Fruit fly (Drosophila melanogaster) whole organism, embryonic: ENCODE measurements around the gene TBC1d7.

Experiments
- CG10274 ChIP-seq: fragments of 200-800 bp; sonication (Bioruptor generic); optimal IDR thresholded peaks from 3 replicates; lab custom pipeline; 2017; ENCODE audit warnings: missing biosample characterization, mild to moderate bottlenecking, missing genetic modification characterization
- CG10565 ChIP-seq: fragments of 200-800 bp; sonication (Bioruptor generic); optimal IDR thresholded peaks from 3 replicates; lab custom pipeline; 2016; ENCODE audit warnings: missing biosample characterization, mild to moderate bottlenecking, missing genetic modification characterization
- CG10654 ChIP-seq: fragments of 200-800 bp; sonication (Bioruptor generic); optimal IDR thresholded peaks from 2 replicates; lab custom pipeline; 2016; ENCODE audit warnings: missing biosample characterization, missing genetic modification characterization
- CG11560 ChIP-seq: fragments of 200-800 bp; sonication (Bioruptor generic); IDR thresholded peaks from 3 replicates; pipeline ENCODE4 v1.3.6; 2022; ENCODE audit warnings: missing biosample characterization, missing genetic modification characterization
- CG12104 ChIP-seq: fragments of 200-800 bp; sonication (Bioruptor generic); optimal IDR thresholded peaks from 3 replicates; lab custom pipeline; 2016; ENCODE audit warnings: missing biosample characterization, missing genetic modification characterization
- CG13624 ChIP-seq: fragments of 200-800 bp; sonication (Bioruptor generic); optimal IDR thresholded peaks from 2 replicates; lab custom pipeline; 2016; ENCODE audit warnings: missing biosample characterization, missing genetic modification characterization
- CG2889 ChIP-seq: fragments of 200-800 bp; sonication (Bioruptor generic); IDR thresholded peaks from 3 replicates; pipeline ENCODE4 v1.3.6; 2022; ENCODE audit warnings: missing biosample characterization, missing genetic modification characterization
- CG32767 ChIP-seq: fragments of 200-800 bp; sonication (Bioruptor generic); IDR thresholded peaks from 2 replicates; pipeline ENCODE4 v1.3.6; 2022; ENCODE audit warnings: missing biosample characterization, missing genetic modification characterization
- CG34376 ChIP-seq: fragments of 200-800 bp; sonication (Bioruptor generic); optimal IDR thresholded peaks from 2 replicates; lab custom pipeline; 2018; ENCODE audit warnings: missing biosample characterization, mild to moderate bottlenecking, missing genetic modification characterization
- CG34422 ChIP-seq: fragments of 200-800 bp; sonication (Bioruptor generic); IDR thresholded peaks from 3 replicates; pipeline ENCODE4 v1.3.6; 2022; ENCODE audit warnings: missing biosample characterization, missing genetic modification characterization
- CG7357 ChIP-seq: fragments of 200-800 bp; sonication (Bioruptor generic); IDR thresholded peaks from 3 replicates; pipeline ENCODE4 v1.3.6; 2022; ENCODE audit warnings: missing biosample characterization, missing genetic modification characterization
- CG7987 ChIP-seq: fragments of 200-800 bp; sonication (Bioruptor generic); optimal IDR thresholded peaks from 2 replicates; lab custom pipeline; 2018; ENCODE audit warnings: missing biosample characterization, mild to moderate bottlenecking, missing genetic modification characterization, moderate library complexity
- Dek ChIP-seq: fragments of 200-800 bp; sonication (Bioruptor generic); optimal IDR thresholded peaks from 3 replicates; lab custom pipeline; 2019; ENCODE audit warnings: missing biosample characterization, mild to moderate bottlenecking, missing genetic modification characterization, moderate library complexity
- Eip74EF ChIP-seq, 2 experiments: fragments of 200-800 bp in 1 of 2; fragments of >200 bp in 1 of 2; sonication (Bioruptor generic) in 1 of 2; optimal IDR thresholded peaks; 2 replicates each; lab custom pipeline; 2017 to 2019; ENCODE audit warnings: missing biosample characterization in 2 of 2, missing genetic modification characterization in 2 of 2, mild to moderate bottlenecking in 1 of 2, moderate library complexity in 1 of 2
- Elba2 ChIP-seq: fragments of 200-800 bp; sonication (Bioruptor generic); optimal IDR thresholded peaks from 3 replicates; lab custom pipeline; 2016; ENCODE audit warnings: missing biosample characterization, missing genetic modification characterization
- Fer1 ChIP-seq: fragments of 200-800 bp; sonication (Bioruptor generic); optimal IDR thresholded peaks from 2 replicates; lab custom pipeline; 2017; ENCODE audit warnings: missing biosample characterization, mild to moderate bottlenecking, missing genetic modification characterization
- Gsc ChIP-seq: fragments of 200-800 bp; sonication (Bioruptor generic); IDR thresholded peaks from 2 replicates; pipeline ENCODE4 v1.3.6; 2022; ENCODE audit warnings: missing biosample characterization, missing genetic modification characterization
- HLH4C ChIP-seq: fragments of 200-800 bp; sonication (Bioruptor generic); IDR thresholded peaks from 3 replicates; pipeline ENCODE4 v1.3.6; 2022; ENCODE audit warnings: missing biosample characterization, missing genetic modification characterization; ENCODE audit not compliant: partially characterized antibody
- Hmr ChIP-seq: fragments of 200-800 bp; sonication (Bioruptor generic); optimal IDR thresholded peaks from 3 replicates; lab custom pipeline; 2017; ENCODE audit warnings: mild to moderate bottlenecking, missing biosample characterization, missing genetic modification reagents, missing genetic modification characterization
- Hr51 ChIP-seq, 2 experiments: fragments of 200-800 bp; sonication (Bioruptor generic); optimal IDR thresholded peaks; 2 replicates in 1 of 2; 3 replicates in 1 of 2; lab custom pipeline; 2016 to 2018; ENCODE audit warnings: missing biosample characterization in 2 of 2, missing genetic modification characterization in 2 of 2, mild to moderate bottlenecking in 1 of 2, moderate library complexity in 1 of 2
- MBD-R2 ChIP-seq: fragments of 200-800 bp; sonication (Bioruptor generic); IDR thresholded peaks from 2 replicates; pipeline ENCODE4 v1.3.6; 2022; ENCODE audit warnings: missing biosample characterization, missing genetic modification characterization
- MESR4 ChIP-seq: fragments of 200-800 bp; sonication (Bioruptor generic); optimal IDR thresholded peaks from 2 replicates; lab custom pipeline; 2018; ENCODE audit warnings: missing biosample characterization, mild to moderate bottlenecking, missing genetic modification characterization, moderate library complexity
- Pdp1 ChIP-seq, 2 experiments: fragments of 200-800 bp; sonication (Bioruptor generic); optimal IDR thresholded peaks; 3 replicates each; lab custom pipeline; 2016; ENCODE audit warnings: missing biosample characterization in 2 of 2, missing genetic modification characterization in 2 of 2, mild to moderate bottlenecking in 1 of 2, moderate library complexity in 1 of 2
- Six4 ChIP-seq: fragments of 200-800 bp; sonication (Bioruptor generic); optimal IDR thresholded peaks from 2 replicates; lab custom pipeline; 2016; ENCODE audit warnings: missing biosample characterization, missing genetic modification characterization
- Stat92E ChIP-seq, 3 experiments: fragments of >200 bp in 2 of 3; fragments of 200-800 bp in 1 of 3; sonication (Bioruptor generic) in 1 of 3; optimal IDR thresholded peaks; 2 replicates each; lab custom pipeline; 2017 to 2019; ENCODE audit warnings: missing biosample characterization in 3 of 3, missing genetic modification characterization in 3 of 3, mild to moderate bottlenecking in 1 of 3, moderate library complexity in 1 of 3
- Xrp1 ChIP-seq: fragments of 200-800 bp; sonication (Bioruptor generic); IDR thresholded peaks from 2 replicates; pipeline ENCODE4 v1.3.6; 2022; ENCODE audit warnings: missing biosample characterization, missing genetic modification characterization
- YL-1 ChIP-seq: fragments of 200-800 bp; sonication (Bioruptor generic); optimal IDR thresholded peaks from 3 replicates; lab custom pipeline; 2017; ENCODE audit warnings: missing biosample characterization, mild to moderate bottlenecking, missing genetic modification characterization
- ase ChIP-seq: fragments of 200-800 bp; sonication (Bioruptor generic); IDR thresholded peaks from 3 replicates; pipeline ENCODE4 v1.3.6; 2022; ENCODE audit warnings: missing biosample characterization, missing genetic modification characterization
- bigmax ChIP-seq: fragments of 200-800 bp; sonication (Bioruptor generic); optimal IDR thresholded peaks from 2 replicates; lab custom pipeline; 2018; ENCODE audit warnings: missing biosample characterization, mild to moderate bottlenecking, missing genetic modification characterization
- bowl ChIP-seq: fragments of 200-800 bp; sonication (Bioruptor generic); IDR thresholded peaks from 2 replicates; pipeline ENCODE4 v1.3.6; 2022; ENCODE audit warnings: missing biosample characterization, missing genetic modification characterization
- cg ChIP-seq: fragments of 200-800 bp; sonication (Bioruptor generic); optimal IDR thresholded peaks from 3 replicates; lab custom pipeline; 2019; ENCODE audit warnings: missing biosample characterization, mild to moderate bottlenecking, missing genetic modification characterization, moderate library complexity
- crp ChIP-seq, 2 experiments: fragments of 200-800 bp; sonication (Bioruptor generic); optimal IDR thresholded peaks; 2 replicates in 1 of 2; 3 replicates in 1 of 2; lab custom pipeline; 2017; ENCODE audit warnings: missing biosample characterization in 2 of 2, missing genetic modification characterization in 2 of 2, mild to moderate bottlenecking in 1 of 2, moderate library complexity in 1 of 2
- dpn ChIP-seq, 2 experiments: fragments of 200-800 bp; sonication (Bioruptor generic); optimal IDR thresholded peaks; 3 replicates each; lab custom pipeline; 2016; ENCODE audit warnings: missing biosample characterization in 2 of 2, missing genetic modification characterization in 2 of 2
- hbn ChIP-seq: fragments of 200-800 bp; sonication (Bioruptor generic); IDR thresholded peaks from 2 replicates; pipeline ENCODE4 v1.3.6; 2022; ENCODE audit warnings: missing biosample characterization, missing genetic modification characterization; ENCODE audit not compliant: partially characterized antibody
- p53 ChIP-seq: fragments of 200-800 bp; sonication (Bioruptor generic); optimal IDR thresholded peaks from 2 replicates; lab custom pipeline; 2016; ENCODE audit warnings: missing biosample characterization, missing genetic modification characterization
- pan ChIP-seq, 4 experiments: fragments of >200 bp in 3 of 4; fragments of 200-800 bp in 1 of 4; sonication (Bioruptor generic) in 1 of 4; optimal IDR thresholded peaks in 3 of 4; IDR thresholded peaks in 1 of 4; 2 replicates each; pipeline versions ENCODE4 v1.3.6 to Lab custom; 2017 to 2022; ENCODE audit warnings: missing biosample characterization in 2 of 4, missing genetic modification characterization in 2 of 4, mixed read lengths in 1 of 4
- shn ChIP-seq: fragments of 200-800 bp; sonication (Bioruptor generic); optimal IDR thresholded peaks from 3 replicates; lab custom pipeline; 2016; ENCODE audit warnings: missing biosample characterization, missing genetic modification characterization
- sna ChIP-seq: fragments of 200-800 bp; sonication (Bioruptor generic); IDR thresholded peaks from 2 replicates; pipeline ENCODE4 v1.3.6; 2022; ENCODE audit warnings: missing biosample characterization, missing genetic modification characterization; ENCODE audit not compliant: partially characterized antibody
- twi ChIP-seq: fragments of 200-800 bp; optimal IDR thresholded peaks from 2 replicates; lab custom pipeline; 2019; ENCODE audit warnings: missing biosample characterization, mild to moderate bottlenecking, missing genetic modification characterization, moderate library complexity
- unc-4 ChIP-seq: fragments of 200-800 bp; sonication (Bioruptor generic); IDR thresholded peaks from 2 replicates; pipeline ENCODE4 v1.3.6; 2022; ENCODE audit warnings: missing biosample characterization, missing genetic modification characterization; ENCODE audit not compliant: partially characterized antibody
- vnd ChIP-seq: fragments of 200-800 bp; sonication (Bioruptor generic); IDR thresholded peaks from 3 replicates; pipeline ENCODE4 v1.3.6; 2022; ENCODE audit warnings: missing biosample characterization, missing genetic modification characterization; ENCODE audit not compliant: partially characterized antibody

TBC1d7 gene

dm6 chr3R:24151924-24152809, 9.4 kb upstream of the TBC1d7 start, which contains the start of the genes p38a and CG6178 (continued):
- TF ChIP-seq CG10565 (GFP tag; lab: Kevin White, UChicago) (peak; percentile 45), CG13624 (GFP tag; lab: Kevin White, UChicago) (peak; percentile 56), p53 (GFP tag; lab: Kevin White, UChicago) (no peak), CG7357 (peak; percentile 94), CG34376 (GFP tag; lab: Kevin White, UChicago) (peak; percentile 68), shn (GFP tag; lab: Kevin White, UChicago) (peak; percentile 68), Xrp1 (GFP tag; lab: Robert Waterston, UW) (peak; percentile 96), CG32767 (GFP tag; lab: Robert Waterston, UW) (peak; percentile 98)

- TF ChIP-seq hbn (GFP tag; lab: Robert Waterston, UW) (0 out of 2 replicates have a peak, but pooled peaks have one; percentile 58), dpn (GFP tag; optimal IDR thresholded peaks at IDR 0.05; lab: Kevin White, UChicago) (no peak), MESR4 (peak; percentile 52), CG2889 (GFP tag; lab: Robert Waterston, UW) (no peak), CG34422 (GFP tag; lab: Robert Waterston, UW) (peak; percentile 51; the same call in 1 of the 3 replicates), bowl (GFP tag; lab: Robert Waterston, UW) (no peak), Pdp1 (GFP tag; optimal IDR thresholded peaks at IDR 0.05; lab: Kevin White, UChicago) (peak in 1 of 2 experiments; percentile 97), bigmax (GFP tag; lab: Kevin White, UChicago) (peak; percentile 60), sna (GFP tag; lab: Robert Waterston, UW) (peak; percentile 72), CG7987 (no peak), YL-1 (GFP tag; lab: Kevin White, UChicago) (peak; percentile 32), Elba2 (peak; percentile 94), crp (GFP tag; optimal IDR thresholded peaks at IDR 0.05; lab: Kevin White, UChicago) (peak in 1 of 2 experiments; percentile 88), MBD-R2 (peak; percentile 67), Dek (tag; lab: Kevin White, UChicago) (no peak), Gsc (GFP tag; lab: Robert Waterston, UW) (no peak)
- TF ChIP-seq, all 482 proteins: peak for 10
Measured at dm6 chr3R:24162774-24163555, 1.4 kb downstream of the TBC1d7 start, which contains the start of gene mRpS24. mRpS24 (minus strand) TSS chr3R:24163545.

- TF ChIP-seq ase (GFP tag; lab: Robert Waterston, UW) (peak; percentile 35; the same call in 2 of the 3 replicates), Stat92E (GFP tag; optimal IDR thresholded peaks at IDR 0.05; lab: Kevin White, UChicago) (peak in 1 of 3 experiments; percentile 24), Hr51 (GFP tag; optimal IDR thresholded peaks at IDR 0.05; lab: Kevin White, UChicago) (peak; percentile 3 to 65), cg (GFP tag; lab: Kevin White, UChicago) (no peak), Eip74EF (GFP tag; optimal IDR thresholded peaks at IDR 0.05; lab: Kevin White, UChicago) (peak in 1 of 2 experiments; percentile 29), CG11560 (tag; lab: Robert Waterston, UW) (peak; percentile 89), twi (tag; lab: Kevin White, UChicago) (peak; percentile 40), unc-4 (GFP tag; lab: Robert Waterston, UW) (peak; percentile 71; the same call in 1 of the 2 replicates), CG10274 (GFP tag; lab: Kevin White, UChicago) (no peak), HLH4C (GFP tag; lab: Robert Waterston, UW) (peak; percentile 27; the same call in 1 of the 3 replicates), pan (optimal IDR thresholded peaks at IDR 0.05; lab: Kevin White, UChicago) (no peak), pan (GFP tag; optimal IDR thresholded peaks at IDR 0.05 in 1 of 2, IDR thresholded peaks at IDR 0.05 in 1 of 2) (peak in 1 of 2 experiments; percentile 70), CG10654 (peak; percentile 49), Six4 (peak; percentile 18), vnd (GFP tag; lab: Robert Waterston, UW) (peak; percentile 47; the same call in 1 of the 3 replicates), CG12104 (peak; percentile 45), Fer1 (GFP tag; lab: Kevin White, UChicago) (peak; percentile 30), Hmr (GFP tag; lab: Kevin White, UChicago) (peak; percentile 48)
Measured at dm6 chr3R:24163556-24164022, 2.1 kb downstream of the TBC1d7 start, which contains the start of gene Apc2. Apc2 (plus strand) TSS chr3R:24163966.
